Fruit fly (Drosophila melanogaster) whole organism, embryonic: ENCODE results near the gene CG17768.

Experiments used
- BEAF-32 ChIP-seq: fragments of 200-800 bp; sonication (Bioruptor generic); optimal IDR thresholded peaks from 3 replicates; lab custom pipeline; 2017; ENCODE audit warnings: missing biosample characterization, missing genetic modification characterization, mild to moderate bottlenecking, moderate library complexity, missing genetic modification reagents
- CG10267 ChIP-seq: fragments of 200-800 bp; sonication (Bioruptor generic); optimal IDR thresholded peaks from 2 replicates; lab custom pipeline; 2018; ENCODE audit warnings: missing biosample characterization, mild to moderate bottlenecking, missing genetic modification characterization, moderate library complexity
- CG10366 ChIP-seq: fragments of 200-800 bp; sonication (Bioruptor generic); IDR thresholded peaks from 2 replicates; pipeline ENCODE4 v1.3.6; 2022; ENCODE audit warnings: missing biosample characterization, missing genetic modification characterization
- CG11560 ChIP-seq: fragments of 200-800 bp; sonication (Bioruptor generic); IDR thresholded peaks from 3 replicates; pipeline ENCODE4 v1.3.6; 2022; ENCODE audit warnings: missing biosample characterization, missing genetic modification characterization
- CG15514 ChIP-seq: fragments of 200-800 bp; sonication (Bioruptor generic); optimal IDR thresholded peaks from 3 replicates; lab custom pipeline; 2017; ENCODE audit warnings: missing biosample characterization, missing genetic modification characterization, mild to moderate bottlenecking, moderate library complexity, missing genetic modification reagents
- CG17385 ChIP-seq: fragments of 200-800 bp; sonication (Bioruptor generic); optimal IDR thresholded peaks from 3 replicates; lab custom pipeline; 2018; ENCODE audit warnings: missing biosample characterization, mild to moderate bottlenecking, missing genetic modification characterization
- CG17802 ChIP-seq: fragments of 200-800 bp; sonication (Bioruptor generic); optimal IDR thresholded peaks from 2 replicates; lab custom pipeline; 2018; ENCODE audit warnings: missing biosample characterization, mild to moderate bottlenecking, missing genetic modification characterization, moderate library complexity
- CG18262 ChIP-seq: fragments of 200-800 bp; optimal IDR thresholded peaks from 3 replicates; lab custom pipeline; 2019; ENCODE audit warnings: missing biosample characterization, mild to moderate bottlenecking, missing genetic modification characterization, moderate library complexity
- CG18476 ChIP-seq: fragments of 200-800 bp; sonication (Bioruptor generic); optimal IDR thresholded peaks from 2 replicates; lab custom pipeline; 2016; ENCODE audit warnings: missing biosample characterization, mild to moderate bottlenecking, missing genetic modification characterization
- CG2199 ChIP-seq: fragments of 200-800 bp; sonication (Bioruptor generic); IDR thresholded peaks from 3 replicates; pipeline ENCODE4 v1.3.6; 2022; ENCODE audit warnings: missing biosample characterization, missing genetic modification characterization
- CG3065 ChIP-seq: fragments of 200-800 bp; sonication (Bioruptor generic); optimal IDR thresholded peaks from 2 replicates; lab custom pipeline; 2016; ENCODE audit warnings: missing biosample characterization, missing genetic modification characterization
- CG31441 ChIP-seq: fragments of 200-800 bp; sonication (Bioruptor generic); IDR thresholded peaks from 2 replicates; pipeline ENCODE4 v1.3.6; 2022; ENCODE audit warnings: missing biosample characterization, missing genetic modification characterization
- CG32772 ChIP-seq: fragments of 200-800 bp; sonication (Bioruptor generic); IDR thresholded peaks from 2 replicates; pipeline ENCODE4 v1.3.6; 2022; ENCODE audit warnings: missing biosample characterization, missing genetic modification characterization
- CG34422 ChIP-seq: fragments of 200-800 bp; sonication (Bioruptor generic); IDR thresholded peaks from 3 replicates; pipeline ENCODE4 v1.3.6; 2022; ENCODE audit warnings: missing biosample characterization, missing genetic modification characterization
- CG3726 ChIP-seq: fragments of 200-800 bp; sonication (Bioruptor generic); IDR thresholded peaks from 3 replicates; pipeline ENCODE4, ENCODE4 v1.3.6; 2022; ENCODE audit warnings: missing biosample characterization, missing genetic modification characterization
- CG42726 ChIP-seq: fragments of 200-800 bp; sonication (Bioruptor generic); IDR thresholded peaks from 2 replicates; pipeline ENCODE4 v1.3.6; 2022; ENCODE audit warnings: missing biosample characterization, missing genetic modification characterization; ENCODE audit not compliant: partially characterized antibody
- CG6813 ChIP-seq: fragments of 200-800 bp; sonication (Bioruptor generic); optimal IDR thresholded peaks from 2 replicates; lab custom pipeline; 2017; ENCODE audit warnings: missing biosample characterization, missing genetic modification characterization, mild to moderate bottlenecking, moderate library complexity, missing genetic modification reagents
- CG7357 ChIP-seq: fragments of 200-800 bp; sonication (Bioruptor generic); IDR thresholded peaks from 3 replicates; pipeline ENCODE4 v1.3.6; 2022; ENCODE audit warnings: missing biosample characterization, missing genetic modification characterization
- CG8944 ChIP-seq: fragments of 200-800 bp; sonication (Bioruptor generic); optimal IDR thresholded peaks from 3 replicates; lab custom pipeline; 2016; ENCODE audit warnings: missing biosample characterization, missing genetic modification characterization
- CG9609 ChIP-seq: fragments of 200-800 bp; sonication (Bioruptor generic); optimal IDR thresholded peaks from 3 replicates; lab custom pipeline; 2016; ENCODE audit warnings: missing biosample characterization, missing genetic modification characterization
- CG9797 ChIP-seq: fragments of 200-800 bp; sonication (Bioruptor generic); optimal IDR thresholded peaks from 3 replicates; lab custom pipeline; 2018; ENCODE audit warnings: missing biosample characterization, mild to moderate bottlenecking, missing genetic modification characterization
- CrebB ChIP-seq: fragments of 200-800 bp; sonication (Bioruptor generic); optimal IDR thresholded peaks from 3 replicates; lab custom pipeline; 2018; ENCODE audit warnings: missing biosample characterization, mild to moderate bottlenecking, missing genetic modification characterization
- Elba2 ChIP-seq: fragments of 200-800 bp; sonication (Bioruptor generic); optimal IDR thresholded peaks from 3 replicates; lab custom pipeline; 2016; ENCODE audit warnings: missing biosample characterization, missing genetic modification characterization
- Gug ChIP-seq: fragments of 200-800 bp; sonication (Bioruptor generic); IDR thresholded peaks from 4 replicates; pipeline ENCODE4 v1.3.6; 2022; ENCODE audit warnings: missing biosample characterization, missing genetic modification characterization
- HHEX ChIP-seq: fragments of 200-800 bp; sonication (Bioruptor generic); optimal IDR thresholded peaks from 3 replicates; lab custom pipeline; 2017; ENCODE audit warnings: missing biosample characterization, mild to moderate bottlenecking, missing genetic modification characterization, missing genetic modification reagents
- HLHmδ ChIP-seq: fragments of 200-800 bp; sonication (Bioruptor generic); optimal IDR thresholded peaks from 2 replicates; lab custom pipeline; 2018; ENCODE audit warnings: missing biosample characterization, mild to moderate bottlenecking, missing genetic modification characterization, moderate library complexity
- Lpt ChIP-seq: fragments of >200 bp; optimal IDR thresholded peaks from 2 replicates; lab custom pipeline; 2018; ENCODE audit warnings: missing biosample characterization, missing genetic modification characterization
- Mrtf ChIP-seq: fragments of 200-800 bp; sonication (Bioruptor generic); IDR thresholded peaks from 3 replicates; pipeline ENCODE4 v1.3.6; 2022; ENCODE audit warnings: missing biosample characterization, missing genetic modification characterization
- Nf-YC ChIP-seq: fragments of 200-800 bp; optimal IDR thresholded peaks from 3 replicates; lab custom pipeline; 2019; ENCODE audit warnings: missing biosample characterization, mild to moderate bottlenecking, missing genetic modification characterization, moderate library complexity
- Sry-β ChIP-seq: fragments of 200-800 bp; sonication (Bioruptor generic); optimal IDR thresholded peaks from 2 replicates; lab custom pipeline; 2018; ENCODE audit warnings: missing biosample characterization, mild to moderate bottlenecking, missing genetic modification characterization, moderate library complexity
- ap ChIP-seq: fragments of 200-800 bp; sonication (Bioruptor generic); IDR thresholded peaks from 2 replicates; pipeline ENCODE4 v1.3.6; 2022; ENCODE audit warnings: missing biosample characterization, missing genetic modification characterization
- bigmax ChIP-seq: fragments of 200-800 bp; sonication (Bioruptor generic); optimal IDR thresholded peaks from 2 replicates; lab custom pipeline; 2018; ENCODE audit warnings: missing biosample characterization, mild to moderate bottlenecking, missing genetic modification characterization
- br ChIP-seq: fragments of >200 bp; optimal IDR thresholded peaks from 2 replicates; lab custom pipeline; 2017
- cad ChIP-seq: fragments of >200 bp; optimal IDR thresholded peaks from 2 replicates; lab custom pipeline; 2017; ENCODE audit warnings: missing biosample characterization, missing genetic modification characterization
- crc ChIP-seq: fragments of 200-800 bp; sonication (Bioruptor generic); optimal IDR thresholded peaks from 2 replicates; lab custom pipeline; 2016; ENCODE audit warnings: missing biosample characterization, missing genetic modification characterization
- dimm ChIP-seq: fragments of 200-800 bp; sonication (Bioruptor generic); IDR thresholded peaks from 2 replicates; pipeline ENCODE4 v1.3.6; 2022; ENCODE audit warnings: missing biosample characterization, missing genetic modification characterization
- dmrt11E ChIP-seq: fragments of 200-800 bp; sonication (Bioruptor generic); optimal IDR thresholded peaks from 3 replicates; lab custom pipeline; 2018; ENCODE audit warnings: missing biosample characterization, mild to moderate bottlenecking, missing genetic modification characterization, moderate library complexity
- dmrt99B ChIP-seq: fragments of 200-800 bp; sonication (Bioruptor generic); optimal IDR thresholded peaks from 2 replicates; lab custom pipeline; 2018; ENCODE audit warnings: missing biosample characterization, mild to moderate bottlenecking, missing genetic modification characterization, moderate library complexity
- ems ChIP-seq: fragments of 200-800 bp; sonication (Bioruptor generic); optimal IDR thresholded peaks from 3 replicates; lab custom pipeline; 2016; ENCODE audit warnings: missing biosample characterization, missing genetic modification characterization
- fd64A ChIP-seq: fragments of 200-800 bp; sonication (Bioruptor generic); optimal IDR thresholded peaks from 3 replicates; lab custom pipeline; 2018; ENCODE audit warnings: missing biosample characterization, mild to moderate bottlenecking, missing genetic modification characterization
- gsb-n ChIP-seq: fragments of 200-800 bp; sonication (Bioruptor generic); optimal IDR thresholded peaks from 3 replicates; lab custom pipeline; 2018; ENCODE audit warnings: missing biosample characterization, mild to moderate bottlenecking, missing genetic modification characterization
- kah ChIP-seq: fragments of 200-800 bp; sonication (Bioruptor generic); optimal IDR thresholded peaks from 2 replicates; lab custom pipeline; 2018; ENCODE audit warnings: missing biosample characterization, mild to moderate bottlenecking, missing genetic modification characterization
- klu ChIP-seq: fragments of 200-800 bp; sonication (Bioruptor generic); IDR thresholded peaks from 2 replicates; pipeline ENCODE4 v1.3.6; 2022; ENCODE audit warnings: missing biosample characterization, missing genetic modification characterization
- lmd ChIP-seq: fragments of 200-800 bp; sonication (Bioruptor generic); IDR thresholded peaks from 2 replicates; pipeline ENCODE4 v1.3.6; 2022; ENCODE audit warnings: missing biosample characterization, missing genetic modification characterization
- nom ChIP-seq: fragments of 200-800 bp; sonication (Bioruptor generic); optimal IDR thresholded peaks from 2 replicates; lab custom pipeline; 2017; ENCODE audit warnings: missing biosample characterization, missing genetic modification characterization, mild to moderate bottlenecking, moderate library complexity, missing genetic modification reagents
- p53 ChIP-seq: fragments of 200-800 bp; sonication (Bioruptor generic); optimal IDR thresholded peaks from 2 replicates; lab custom pipeline; 2016; ENCODE audit warnings: missing biosample characterization, missing genetic modification characterization
- peb ChIP-seq: fragments of 200-800 bp; sonication (Bioruptor generic); IDR thresholded peaks from 2 replicates; pipeline ENCODE4 v1.3.6; 2022; ENCODE audit warnings: missing biosample characterization, missing genetic modification characterization
- rib ChIP-seq: fragments of 200-800 bp; sonication (Bioruptor generic); IDR thresholded peaks from 2 replicates; pipeline ENCODE4 v1.3.6; 2022; ENCODE audit warnings: missing biosample characterization, missing genetic modification characterization
- sens-2 ChIP-seq: fragments of 200-800 bp; sonication (Bioruptor generic); IDR thresholded peaks from 2 replicates; pipeline ENCODE4 v1.3.6; 2022; ENCODE audit warnings: missing biosample characterization, missing genetic modification characterization
- sim ChIP-seq: fragments of 200-800 bp; sonication (Bioruptor generic); IDR thresholded peaks from 2 replicates; pipeline ENCODE4 v1.3.6; 2022; ENCODE audit warnings: missing biosample characterization, missing genetic modification characterization
- slp2 ChIP-seq: fragments of 200-800 bp; sonication (Bioruptor generic); optimal IDR thresholded peaks from 2 replicates; lab custom pipeline; 2016; ENCODE audit warnings: missing biosample characterization, missing genetic modification characterization
- so ChIP-seq: fragments of 200-800 bp; sonication (Bioruptor generic); IDR thresholded peaks from 3 replicates; pipeline ENCODE4 v1.3.6; 2022; ENCODE audit warnings: missing biosample characterization, missing genetic modification characterization
- trem ChIP-seq: fragments of 200-800 bp; optimal IDR thresholded peaks from 3 replicates; lab custom pipeline; 2019; ENCODE audit warnings: missing biosample characterization, mild to moderate bottlenecking, missing genetic modification characterization, moderate library complexity

CG17768 gene

dm6 chr2L:10396488-10396824, 8.5 kb downstream of the CG17768 start, which contains the start of gene Cnot4 (continued):
- peak; percentile 69 for TF ChIP-seq BEAF-32 (GFP tag; lab: Kevin White, UChicago)
- no peak for TF ChIP-seq crc
- TF ChIP-seq CG11560 (tag; lab: Robert Waterston, UW) = peak; percentile 97
- TF ChIP-seq kah (GFP tag; lab: Kevin White, UChicago) = no peak
- no peak for TF ChIP-seq dmrt99B (tag; lab: Kevin White, UChicago)
- no peak for TF ChIP-seq cad (GFP tag; lab: Kevin White, UChicago)
- no peak for TF ChIP-seq CG7357 (GFP tag; lab: Robert Waterston, UW)
- no peak for TF ChIP-seq CG3065 (GFP tag; lab: Kevin White, UChicago)
- peak; percentile 78 for TF ChIP-seq Sry-β (GFP tag; lab: Kevin White, UChicago)
- no peak for TF ChIP-seq CG17802 (tag; lab: Kevin White, UChicago)
- TF ChIP-seq CrebB = no peak
- no peak for TF ChIP-seq Lpt
- peak; percentile 38 for TF ChIP-seq trem
- TF ChIP-seq sens-2 (GFP tag; lab: Robert Waterston, UW) = no peak
- no peak for TF ChIP-seq dimm (GFP tag; lab: Robert Waterston, UW)
- TF ChIP-seq CG34422 = 0 out of 3 replicates have a peak, but pooled peaks have one; percentile 11
- TF ChIP-seq CG9797 (GFP tag; lab: Kevin White, UChicago) = no peak
- no peak for TF ChIP-seq ap (GFP tag; lab: Robert Waterston, UW)
- peak; percentile 25 for TF ChIP-seq CG15514
- no peak for TF ChIP-seq so (GFP tag; lab: Robert Waterston, UW)
- TF ChIP-seq peb = no peak
- no peak for TF ChIP-seq br (lab: Kevin White, UChicago)
- TF ChIP-seq klu (GFP tag; lab: Robert Waterston, UW) = no peak
- TF ChIP-seq CG32772 (GFP tag; lab: Robert Waterston, UW) = no peak
- TF ChIP-seq Mrtf (GFP tag; lab: Robert Waterston, UW) = no peak
- no peak for TF ChIP-seq Nf-YC (tag; lab: Kevin White, UChicago)
- no peak for TF ChIP-seq lmd (GFP tag; lab: Robert Waterston, UW)
- TF ChIP-seq CG42726 = 0 out of 2 replicates have a peak, but pooled peaks have one; percentile 12
- TF ChIP-seq CG18262 (tag; lab: Kevin White, UChicago) = peak; percentile 30
- TF ChIP-seq CG6813 (GFP tag; lab: Kevin White, UChicago) = no peak
- TF ChIP-seq Gug (GFP tag; lab: Robert Waterston, UW) = no peak
- no peak for TF ChIP-seq bigmax (GFP tag; lab: Kevin White, UChicago)
- no peak for TF ChIP-seq CG8944 (GFP tag; lab: Kevin White, UChicago)
- no peak for TF ChIP-seq CG10366 (GFP tag; lab: Robert Waterston, UW)
- TF ChIP-seq p53 (GFP tag; lab: Kevin White, UChicago) = no peak
- no peak for TF ChIP-seq nom (GFP tag; lab: Kevin White, UChicago)
- no peak for TF ChIP-seq CG2199 (GFP tag; lab: Robert Waterston, UW)
- TF ChIP-seq fd64A (GFP tag; lab: Kevin White, UChicago) = no peak
- TF ChIP-seq CG17385 = no peak
- TF ChIP-seq gsb-n (tag; lab: Kevin White, UChicago) = peak; percentile 44
- TF ChIP-seq CG3726 (GFP tag; lab: Robert Waterston, UW) = no peak
- TF ChIP-seq ems (GFP tag; lab: Kevin White, UChicago) = no peak
- no peak for TF ChIP-seq Elba2 (GFP tag; lab: Kevin White, UChicago)
- TF ChIP-seq CG9609 = no peak
- no peak for TF ChIP-seq sim (GFP tag; lab: Robert Waterston, UW)
- no peak for TF ChIP-seq rib (GFP tag; lab: Robert Waterston, UW)
- peak; percentile 36 for TF ChIP-seq dmrt11E (tag; lab: Kevin White, UChicago)
- TF ChIP-seq HLHmδ (GFP tag; lab: Kevin White, UChicago) = no peak
- TF ChIP-seq CG31441 (GFP tag; lab: Robert Waterston, UW) = peak; percentile 89; the same call in 1 of the 2 replicates
- TF ChIP-seq HHEX (GFP tag; lab: Kevin White, UChicago) = no peak
- no peak for TF ChIP-seq slp2
- peak; percentile 35 for TF ChIP-seq CG10267
- no peak for TF ChIP-seq CG18476 (GFP tag; lab: Kevin White, UChicago)
